Fruit fly (Drosophila melanogaster) whole organism, embryonic: ENCODE results near the gene Rab39.

Experiments
- ATbp ChIP-seq: fragments of 200-800 bp; sonication (Bioruptor generic); optimal IDR thresholded peaks from 2 replicates; lab custom pipeline; 2017; ENCODE audit warnings: missing biosample characterization, mild to moderate bottlenecking, missing genetic modification characterization, missing genetic modification reagents
- B-H2 ChIP-seq: fragments of 200-800 bp; sonication (Bioruptor generic); optimal IDR thresholded peaks from 2 replicates; lab custom pipeline; 2018; ENCODE audit warnings: missing biosample characterization, mild to moderate bottlenecking, missing genetic modification characterization
- CG1024 ChIP-seq: fragments of 200-800 bp; sonication (Bioruptor generic); IDR thresholded peaks from 2 replicates; pipeline ENCODE4 v1.3.6; 2022; ENCODE audit warnings: missing biosample characterization, missing genetic modification characterization
- CG10431 ChIP-seq: fragments of 200-800 bp; sonication (Bioruptor generic); optimal IDR thresholded peaks from 3 replicates; lab custom pipeline; 2018; ENCODE audit warnings: missing biosample characterization, mild to moderate bottlenecking, missing genetic modification characterization
- CG12071 ChIP-seq: fragments of 200-800 bp; sonication (Bioruptor generic); optimal IDR thresholded peaks from 3 replicates; lab custom pipeline; 2018; ENCODE audit warnings: missing biosample characterization, mild to moderate bottlenecking, missing genetic modification characterization
- CG13287 ChIP-seq: fragments of 200-800 bp; sonication (Bioruptor generic); IDR thresholded peaks from 2 replicates; pipeline ENCODE4 v1.3.6; 2022; ENCODE audit warnings: missing biosample characterization, missing genetic modification characterization; ENCODE audit not compliant: partially characterized antibody
- CG13894 ChIP-seq: fragments of 200-800 bp; sonication (Bioruptor generic); optimal IDR thresholded peaks from 3 replicates; lab custom pipeline; 2018; ENCODE audit warnings: missing biosample characterization, mild to moderate bottlenecking, missing genetic modification characterization, moderate library complexity
- CG14014 ChIP-seq: fragments of 200-800 bp; sonication (Bioruptor generic); IDR thresholded peaks from 2 replicates; pipeline ENCODE4 v1.3.6; 2022; ENCODE audit warnings: missing biosample characterization, missing genetic modification characterization
- CG1647 ChIP-seq: fragments of 200-800 bp; sonication (Bioruptor generic); optimal IDR thresholded peaks from 3 replicates; lab custom pipeline; 2016; ENCODE audit warnings: missing biosample characterization, missing genetic modification characterization
- CG2712 ChIP-seq: fragments of 200-800 bp; optimal IDR thresholded peaks from 3 replicates; lab custom pipeline; 2019; ENCODE audit warnings: missing biosample characterization, mild to moderate bottlenecking, missing genetic modification characterization, moderate library complexity
- CG3065 ChIP-seq: fragments of 200-800 bp; sonication (Bioruptor generic); optimal IDR thresholded peaks from 2 replicates; lab custom pipeline; 2016; ENCODE audit warnings: missing biosample characterization, missing genetic modification characterization
- CG32532 ChIP-seq: fragments of 200-800 bp; sonication (Bioruptor generic); IDR thresholded peaks from 2 replicates; pipeline ENCODE4 v1.3.6; 2022; ENCODE audit warnings: missing biosample characterization, missing genetic modification characterization
- CG3726 ChIP-seq: fragments of 200-800 bp; sonication (Bioruptor generic); IDR thresholded peaks from 3 replicates; pipeline ENCODE4, ENCODE4 v1.3.6; 2022; ENCODE audit warnings: missing biosample characterization, missing genetic modification characterization
- CG4282 ChIP-seq: fragments of 200-800 bp; sonication (Bioruptor generic); optimal IDR thresholded peaks from 2 replicates; lab custom pipeline; 2016; ENCODE audit warnings: missing biosample characterization, missing genetic modification characterization
- CG4328 ChIP-seq: fragments of 200-800 bp; sonication (Bioruptor generic); optimal IDR thresholded peaks from 3 replicates; lab custom pipeline; 2017; ENCODE audit warnings: missing biosample characterization, missing genetic modification reagents, missing genetic modification characterization
- CG4730 ChIP-seq: fragments of 200-800 bp; sonication (Bioruptor generic); IDR thresholded peaks from 2 replicates; pipeline ENCODE4 v1.3.6; 2022; ENCODE audit warnings: missing biosample characterization, missing genetic modification characterization
- CG9876 ChIP-seq: fragments of 200-800 bp; sonication (Bioruptor generic); optimal IDR thresholded peaks from 2 replicates; lab custom pipeline; 2016; ENCODE audit warnings: missing biosample characterization, missing genetic modification characterization
- CoRest ChIP-seq: fragments of 200-800 bp; sonication (Bioruptor generic); optimal IDR thresholded peaks from 3 replicates; lab custom pipeline; 2018; ENCODE audit warnings: missing biosample characterization, mild to moderate bottlenecking, missing genetic modification characterization, moderate library complexity
- Dfd ChIP-seq, 2 experiments: fragments of >200 bp; optimal IDR thresholded peaks; 2 replicates each; lab custom pipeline; 2017; ENCODE audit warnings: missing biosample characterization in 2 of 2, missing genetic modification characterization in 2 of 2
- Doc2 ChIP-seq: fragments of 200-800 bp; sonication (Bioruptor generic); IDR thresholded peaks from 2 replicates; pipeline ENCODE4 v1.3.6; 2022; ENCODE audit warnings: missing biosample characterization, missing genetic modification characterization
- Eip74EF ChIP-seq, 2 experiments: fragments of 200-800 bp in 1 of 2; fragments of >200 bp in 1 of 2; sonication (Bioruptor generic) in 1 of 2; optimal IDR thresholded peaks; 2 replicates each; lab custom pipeline; 2017 to 2019; ENCODE audit warnings: missing biosample characterization in 2 of 2, missing genetic modification characterization in 2 of 2, mild to moderate bottlenecking in 1 of 2, moderate library complexity in 1 of 2
- Hmx ChIP-seq: fragments of 200-800 bp; sonication (Bioruptor generic); optimal IDR thresholded peaks from 2 replicates; lab custom pipeline; 2016; ENCODE audit warnings: missing biosample characterization, missing genetic modification characterization
- Hr3 ChIP-seq: fragments of 200-800 bp; sonication (Bioruptor generic); optimal IDR thresholded peaks from 3 replicates; lab custom pipeline; 2016; ENCODE audit warnings: missing biosample characterization, missing genetic modification characterization
- Hr51 ChIP-seq, 2 experiments: fragments of 200-800 bp; sonication (Bioruptor generic); optimal IDR thresholded peaks; 2 replicates in 1 of 2; 3 replicates in 1 of 2; lab custom pipeline; 2016 to 2018; ENCODE audit warnings: missing biosample characterization in 2 of 2, missing genetic modification characterization in 2 of 2, mild to moderate bottlenecking in 1 of 2, moderate library complexity in 1 of 2
- Lhr ChIP-seq: fragments of 200-800 bp; sonication (Bioruptor generic); optimal IDR thresholded peaks from 3 replicates; lab custom pipeline; 2017; ENCODE audit warnings: mild to moderate bottlenecking, missing biosample characterization, missing genetic modification reagents, missing genetic modification characterization
- MBD-R2 ChIP-seq: fragments of 200-800 bp; sonication (Bioruptor generic); IDR thresholded peaks from 2 replicates; pipeline ENCODE4 v1.3.6; 2022; ENCODE audit warnings: missing biosample characterization, missing genetic modification characterization
- Nf-YC ChIP-seq: fragments of 200-800 bp; optimal IDR thresholded peaks from 3 replicates; lab custom pipeline; 2019; ENCODE audit warnings: missing biosample characterization, mild to moderate bottlenecking, missing genetic modification characterization, moderate library complexity
- Opbp ChIP-seq: fragments of 200-800 bp; sonication (Bioruptor generic); IDR thresholded peaks from 3 replicates; pipeline ENCODE4 v1.3.6; 2022; ENCODE audit warnings: missing biosample characterization, missing genetic modification characterization; ENCODE audit not compliant: partially characterized antibody
- Optix ChIP-seq: fragments of 200-800 bp; sonication (Bioruptor generic); IDR thresholded peaks from 3 replicates; pipeline ENCODE4 v1.3.6; 2022; ENCODE audit warnings: missing biosample characterization, missing genetic modification characterization
- Scr ChIP-seq: fragments of 200-800 bp; sonication (Bioruptor generic); IDR thresholded peaks from 2 replicates; pipeline ENCODE4 v1.3.6; 2022; ENCODE audit warnings: missing biosample characterization, missing genetic modification characterization; ENCODE audit not compliant: partially characterized antibody
- Sin3A ChIP-seq: fragments of >200 bp; optimal IDR thresholded peaks from 2 replicates; lab custom pipeline; 2018
- Stat92E ChIP-seq, 3 experiments: fragments of >200 bp in 2 of 3; fragments of 200-800 bp in 1 of 3; sonication (Bioruptor generic) in 1 of 3; optimal IDR thresholded peaks; 2 replicates each; lab custom pipeline; 2017 to 2019; ENCODE audit warnings: missing biosample characterization in 3 of 3, missing genetic modification characterization in 3 of 3, mild to moderate bottlenecking in 1 of 3, moderate library complexity in 1 of 3
- abd-A ChIP-seq: fragments of 200-800 bp; sonication (Bioruptor generic); optimal IDR thresholded peaks from 3 replicates; lab custom pipeline; 2019; ENCODE audit warnings: missing biosample characterization, mild to moderate bottlenecking, missing genetic modification characterization, moderate library complexity
- ash1 ChIP-seq: fragments of 200-800 bp; sonication (Bioruptor generic); optimal IDR thresholded peaks from 2 replicates; lab custom pipeline; 2018; ENCODE audit warnings: missing biosample characterization, mild to moderate bottlenecking, missing genetic modification characterization
- ato ChIP-seq: fragments of 200-800 bp; sonication (Bioruptor generic); IDR thresholded peaks from 2 replicates; pipeline ENCODE4 v1.3.6; 2022; ENCODE audit warnings: missing biosample characterization, missing genetic modification characterization; ENCODE audit not compliant: partially characterized antibody
- bcd ChIP-seq: fragments of 200-800 bp; sonication (Bioruptor generic); optimal IDR thresholded peaks from 2 replicates; lab custom pipeline; 2017; ENCODE audit warnings: missing biosample characterization, mild to moderate bottlenecking, missing genetic modification characterization
- chinmo ChIP-seq: fragments of 200-800 bp; sonication (Bioruptor generic); IDR thresholded peaks from 4 replicates; pipeline ENCODE4 v1.3.6; 2022; ENCODE audit warnings: missing biosample characterization, missing genetic modification characterization; ENCODE audit not compliant: partially characterized antibody
- ci ChIP-seq: fragments of 200-800 bp; sonication (Bioruptor generic); IDR thresholded peaks from 3 replicates; pipeline ENCODE4 v1.3.6; 2022; ENCODE audit warnings: missing biosample characterization, missing genetic modification characterization
- ewg ChIP-seq: fragments of 200-800 bp; sonication (Bioruptor generic); optimal IDR thresholded peaks from 3 replicates; lab custom pipeline; 2017; ENCODE audit warnings: mild to moderate bottlenecking, missing biosample characterization, missing genetic modification reagents, missing genetic modification characterization
- ftz-f1 ChIP-seq: fragments of 200-800 bp; sonication (Bioruptor generic); optimal IDR thresholded peaks from 2 replicates; lab custom pipeline; 2016; ENCODE audit warnings: missing biosample characterization, missing genetic modification characterization
- gro ChIP-seq: fragments of 200-800 bp; sonication (Bioruptor generic); optimal IDR thresholded peaks from 2 replicates; lab custom pipeline; 2016; ENCODE audit warnings: missing biosample characterization, missing genetic modification characterization
- gsb ChIP-seq: fragments of 200-800 bp; sonication (Bioruptor generic); IDR thresholded peaks from 2 replicates; pipeline ENCODE4 v1.3.6; 2022; ENCODE audit warnings: missing biosample characterization, missing genetic modification characterization
- hbn ChIP-seq: fragments of 200-800 bp; sonication (Bioruptor generic); IDR thresholded peaks from 2 replicates; pipeline ENCODE4 v1.3.6; 2022; ENCODE audit warnings: missing biosample characterization, missing genetic modification characterization; ENCODE audit not compliant: partially characterized antibody
- pan ChIP-seq, 4 experiments: fragments of >200 bp in 3 of 4; fragments of 200-800 bp in 1 of 4; sonication (Bioruptor generic) in 1 of 4; optimal IDR thresholded peaks in 3 of 4; IDR thresholded peaks in 1 of 4; 2 replicates each; pipeline versions ENCODE4 v1.3.6 to Lab custom; 2017 to 2022; ENCODE audit warnings: missing biosample characterization in 2 of 4, missing genetic modification characterization in 2 of 4, mixed read lengths in 1 of 4
- phol ChIP-seq: fragments of 200-800 bp; sonication (Bioruptor generic); optimal IDR thresholded peaks from 3 replicates; lab custom pipeline; 2018; ENCODE audit warnings: missing biosample characterization, mild to moderate bottlenecking, missing genetic modification characterization, moderate library complexity
- wek ChIP-seq: fragments of 200-800 bp; sonication (Bioruptor generic); optimal IDR thresholded peaks from 3 replicates; lab custom pipeline; 2018; ENCODE audit warnings: missing biosample characterization, mild to moderate bottlenecking, missing genetic modification characterization, moderate library complexity

Gene Rab39

DNA sequence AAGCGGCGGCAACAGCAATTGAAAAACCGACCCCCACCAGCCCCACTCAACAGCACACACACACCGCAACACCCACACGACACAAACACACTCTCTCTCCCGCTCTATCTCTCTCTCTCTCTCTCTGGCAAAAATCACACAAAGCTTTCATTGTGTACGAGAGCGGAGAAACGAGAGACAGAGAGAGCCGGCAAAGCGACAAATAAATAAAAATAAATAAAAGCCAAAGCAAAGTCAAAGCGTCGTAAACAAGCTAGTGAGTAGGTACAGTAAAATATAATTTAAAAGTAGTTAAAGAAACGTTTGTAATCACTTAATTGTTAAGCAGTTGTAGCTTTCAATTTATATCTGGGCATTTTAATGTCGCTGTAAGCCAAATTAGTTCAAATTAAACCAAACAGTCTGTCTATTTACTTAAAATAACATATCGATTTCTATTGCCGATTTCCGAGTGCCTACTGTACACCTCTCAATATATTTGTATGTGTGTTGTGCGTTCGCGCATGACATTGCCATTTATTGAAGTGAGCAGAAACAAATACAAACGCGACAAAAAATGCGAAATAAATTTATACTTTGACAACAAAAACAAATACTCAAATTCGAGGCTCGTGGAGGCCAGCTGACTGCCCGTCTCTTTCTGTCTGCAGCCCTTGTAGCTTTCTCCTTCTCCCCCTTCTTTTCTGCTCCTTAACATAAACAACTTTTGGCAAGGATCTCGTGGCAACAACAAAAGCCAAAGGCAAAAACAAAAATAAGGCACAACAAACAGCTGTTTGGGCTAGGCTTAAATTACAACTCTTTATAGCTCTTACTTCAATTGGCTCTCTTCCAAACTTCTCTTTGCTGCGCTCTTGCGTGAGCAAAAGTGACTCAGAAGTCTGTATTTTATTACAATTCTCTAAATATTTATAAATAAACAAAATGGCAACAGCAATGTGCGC is 37.7 kb upstream of the Rab39 start (continued):
- TF ChIP-seq chinmo = peak; percentile 66; the same call in 1 of the 4 replicates
- peak; percentile 74 for TF ChIP-seq phol
- peak; percentile 74 for TF ChIP-seq ewg (GFP tag; lab: Kevin White, UChicago)
- peak; percentile 82 for TF ChIP-seq MBD-R2 (GFP tag; lab: Robert Waterston, UW)
- peak; percentile 67 for TF ChIP-seq CG9876
- peak; percentile 90 for TF ChIP-seq bcd (GFP tag; lab: Kevin White, UChicago)
- peak; percentile 95 for TF ChIP-seq CG14014 (GFP tag; lab: Robert Waterston, UW)
- TF ChIP-seq ato = no peak
- no peak for TF ChIP-seq wek (GFP tag; lab: Kevin White, UChicago)
- peak; percentile 88 for TF ChIP-seq gsb (GFP tag; lab: Robert Waterston, UW)
- peak; percentile 84 for TF ChIP-seq ci (GFP tag; lab: Robert Waterston, UW)
- no peak for TF ChIP-seq pan (optimal IDR thresholded peaks at IDR 0.05; lab: Kevin White, UChicago)
- peak in 1 of 2 experiments; percentile 92 for TF ChIP-seq pan (GFP tag; optimal IDR thresholded peaks at IDR 0.05 in 1 of 2, IDR thresholded peaks at IDR 0.05 in 1 of 2)
- peak in 1 of 2 experiments; percentile 80 for TF ChIP-seq Dfd (GFP tag; optimal IDR thresholded peaks at IDR 0.05; lab: Kevin White, UChicago)
- peak; percentile 16; the same call in 1 of the 2 replicates for TF ChIP-seq CG13287 (GFP tag; lab: Robert Waterston, UW)
- peak; percentile 77 for TF ChIP-seq Hr3 (GFP tag; lab: Kevin White, UChicago)
- 0 out of 3 replicates have a peak, but pooled peaks have one; percentile 64 for TF ChIP-seq CG3726 (GFP tag; lab: Robert Waterston, UW)
- TF ChIP-seq CG4328 (GFP tag; lab: Kevin White, UChicago) = peak; percentile 91
- peak; percentile 60 for TF ChIP-seq CG10431 (GFP tag; lab: Kevin White, UChicago)
- peak; percentile 97 for TF ChIP-seq CG32532 (GFP tag; lab: Robert Waterston, UW)
- TF ChIP-seq Sin3A (lab: Kevin White, UChicago) = no peak
- TF ChIP-seq Scr (GFP tag; lab: Robert Waterston, UW) = no peak
- peak; percentile 96 for TF ChIP-seq CG13894 (tag; lab: Kevin White, UChicago)
- peak; percentile 92 for TF ChIP-seq CoRest (tag; lab: Kevin White, UChicago)
- TF ChIP-seq Hmx (GFP tag; lab: Kevin White, UChicago) = peak; percentile 81
- TF ChIP-seq Nf-YC (tag; lab: Kevin White, UChicago) = peak; percentile 89
- TF ChIP-seq gro (GFP tag; lab: Kevin White, UChicago) = peak; percentile 92
- peak; percentile 10 for TF ChIP-seq ftz-f1 (GFP tag; lab: Kevin White, UChicago)
- TF ChIP-seq CG3065 = peak; percentile 60
- TF ChIP-seq CG12071 (GFP tag; lab: Kevin White, UChicago) = peak; percentile 91
- TF ChIP-seq CG2712 (tag; lab: Kevin White, UChicago) = peak; percentile 82
- TF ChIP-seq ATbp (GFP tag; lab: Kevin White, UChicago) = peak; percentile 83
- peak; percentile 78 for TF ChIP-seq CG1647 (GFP tag; lab: Kevin White, UChicago)
- TF ChIP-seq Hr51 (GFP tag; optimal IDR thresholded peaks at IDR 0.05; lab: Kevin White, UChicago) = peak; percentile 81 to 93
- TF ChIP-seq B-H2 (GFP tag; lab: Kevin White, UChicago) = peak; percentile 98
- TF ChIP-seq abd-A (tag; lab: Kevin White, UChicago) = peak; percentile 94
- no peak for TF ChIP-seq Lhr (GFP tag; lab: Kevin White, UChicago)
- no peak for TF ChIP-seq Opbp
- TF ChIP-seq Eip74EF (GFP tag; optimal IDR thresholded peaks at IDR 0.05; lab: Kevin White, UChicago) = peak in 1 of 2 experiments; percentile 69
- peak; percentile 41; the same call in 1 of the 2 replicates for TF ChIP-seq Doc2 (GFP tag; lab: Robert Waterston, UW)
- peak; percentile 48; the same call in 2 of the 3 replicates for TF ChIP-seq Optix (GFP tag; lab: Robert Waterston, UW)
- peak; percentile 61 for TF ChIP-seq CG1024
- TF ChIP-seq ash1 (GFP tag; lab: Kevin White, UChicago) = peak; percentile 38
- no peak for TF ChIP-seq hbn (GFP tag; lab: Robert Waterston, UW)
- peak; percentile 42 for TF ChIP-seq CG4282 (GFP tag; lab: Kevin White, UChicago)
- peak; percentile 75 for TF ChIP-seq CG4730 (GFP tag; lab: Robert Waterston, UW)
- peak in 1 of 3 experiments; percentile 3 for TF ChIP-seq Stat92E (GFP tag; optimal IDR thresholded peaks at IDR 0.05; lab: Kevin White, UChicago)
